Worm (Caenorhabditis elegans) whole organism, L2 larva: ENCODE measurements around the gene K01F9.2.

Experiments used
- C34F6.9 ChIP-seq: fragments of 150-350 bp; optimal IDR thresholded peaks from 2 replicates; lab custom pipeline; 2014; ENCODE audit warnings: missing biosample characterization, missing genetic modification characterization
- F13H6.1 ChIP-seq: sonication (generic microtip); optimal IDR thresholded peaks from 2 replicates; lab custom pipeline; 2016; ENCODE audit warnings: missing genetic modification characterization, missing compliant biosample characterization
- R02D3.7 ChIP-seq: fragments of 150-350 bp; optimal IDR thresholded peaks from 2 replicates; lab custom pipeline; 2014; ENCODE audit warnings: missing biosample characterization, missing genetic modification characterization
- Y55F3AM.14 ChIP-seq: fragments of 200-800 bp; sonication (Bioruptor generic); optimal IDR thresholded peaks from 2 replicates; lab custom pipeline; 2018; ENCODE audit warnings: mild to moderate bottlenecking, missing genetic modification characterization, missing compliant biosample characterization
- alr-1 ChIP-seq: fragments of 150-350 bp; optimal IDR thresholded peaks from 2 replicates; lab custom pipeline; 2014; ENCODE audit warnings: missing biosample characterization, missing genetic modification characterization
- aly-2 ChIP-seq: fragments of 150-350 bp; optimal IDR thresholded peaks from 2 replicates; lab custom pipeline; 2014; ENCODE audit warnings: missing biosample characterization, missing genetic modification characterization
- ama-1 ChIP-seq: fragments of 150-350 bp; optimal IDR thresholded peaks from 2 replicates; lab custom pipeline; 2018; ENCODE audit warnings: inconsistent platforms
- blmp-1 ChIP-seq: sonication (generic microtip); optimal IDR thresholded peaks from 2 replicates; lab custom pipeline; 2017; ENCODE audit warnings: missing genetic modification characterization, mild to moderate bottlenecking, missing compliant biosample characterization, antibody characterized with exemption, moderate library complexity; ENCODE audit not compliant: insufficient read depth
- ceh-16 ChIP-seq: fragments of 150-350 bp; optimal IDR thresholded peaks from 2 replicates; lab custom pipeline; 2014; ENCODE audit warnings: missing biosample characterization, missing genetic modification characterization
- ceh-82 ChIP-seq: fragments of 150-350 bp; optimal IDR thresholded peaks from 2 replicates; lab custom pipeline; 2014; ENCODE audit warnings: missing biosample characterization, missing genetic modification characterization
- crh-2 ChIP-seq: sonication (generic microtip); optimal IDR thresholded peaks from 2 replicates; lab custom pipeline; 2017; ENCODE audit warnings: missing biosample characterization, missing genetic modification characterization
- dmd-4 ChIP-seq: sonication (generic microtip); optimal IDR thresholded peaks from 2 replicates; lab custom pipeline; 2017; ENCODE audit warnings: missing biosample characterization, missing genetic modification characterization
- egl-27 ChIP-seq: sonication (generic microtip); optimal IDR thresholded peaks from 3 replicates; lab custom pipeline; 2017; ENCODE audit warnings: missing biosample characterization, missing genetic modification reagents, missing genetic modification characterization
- elt-1 ChIP-seq: fragments of 150-350 bp; optimal IDR thresholded peaks from 2 replicates; lab custom pipeline; 2014; ENCODE audit warnings: missing biosample characterization, missing genetic modification characterization
- elt-3 ChIP-seq: sonication (generic microtip); optimal IDR thresholded peaks from 2 replicates; lab custom pipeline; 2017; ENCODE audit warnings: missing biosample characterization, missing genetic modification characterization
- fos-1 ChIP-seq: fragments of 150-350 bp; optimal IDR thresholded peaks from 2 replicates; lab custom pipeline; 2014; ENCODE audit warnings: missing biosample characterization, missing genetic modification characterization
- gmeb-1 ChIP-seq: fragments of 150-350 bp; optimal IDR thresholded peaks from 2 replicates; lab custom pipeline; 2014; ENCODE audit warnings: missing biosample characterization, missing genetic modification characterization
- lin-11 ChIP-seq: fragments of 150-350 bp; sonication (generic microtip); optimal IDR thresholded peaks from 2 replicates; lab custom pipeline; 2014; ENCODE audit warnings: missing biosample characterization, missing genetic modification characterization, inconsistent platforms, mixed read lengths
- lin-13 ChIP-seq: fragments of 150-350 bp; optimal IDR thresholded peaks from 2 replicates; lab custom pipeline; 2014; ENCODE audit warnings: missing biosample characterization, missing genetic modification reagents, missing genetic modification characterization
- lin-39 ChIP-seq: fragments of 150-350 bp; optimal IDR thresholded peaks from 2 replicates; lab custom pipeline; 2014; ENCODE audit warnings: missing biosample characterization, missing genetic modification reagents, missing genetic modification characterization
- lsy-2 ChIP-seq, 2 experiments: fragments of 150-350 bp in 1 of 2; sonication (generic microtip) in 1 of 2; optimal IDR thresholded peaks; 2 replicates each; lab custom pipeline; 2014 to 2017; ENCODE audit warnings: missing biosample characterization in 2 of 2, missing genetic modification characterization in 2 of 2
- mab-5 ChIP-seq: fragments of 150-350 bp; optimal IDR thresholded peaks from 2 replicates; lab custom pipeline; 2014; ENCODE audit warnings: missing biosample characterization, missing genetic modification characterization
- mbf-1 ChIP-seq: sonication (generic microtip); optimal IDR thresholded peaks from 2 replicates; lab custom pipeline; 2017; ENCODE audit warnings: missing biosample characterization, missing genetic modification characterization
- mdl-1 ChIP-seq, 2 experiments: fragments of 150-350 bp in 1 of 2; sonication (generic microtip) in 1 of 2; optimal IDR thresholded peaks; 2 replicates each; lab custom pipeline; 2017; ENCODE audit warnings: missing biosample characterization in 2 of 2, missing genetic modification characterization in 2 of 2
- nhr-10 ChIP-seq: sonication (generic microtip); optimal IDR thresholded peaks from 2 replicates; lab custom pipeline; 2017; ENCODE audit warnings: missing biosample characterization, missing genetic modification characterization
- nhr-11 ChIP-seq: fragments of 150-350 bp; optimal IDR thresholded peaks from 2 replicates; lab custom pipeline; 2014; ENCODE audit warnings: missing biosample characterization, missing genetic modification characterization
- nhr-12 ChIP-seq: fragments of 150-350 bp; optimal IDR thresholded peaks from 2 replicates; lab custom pipeline; 2014; ENCODE audit warnings: missing biosample characterization, missing genetic modification characterization
- nhr-129 ChIP-seq: fragments of 150-350 bp; optimal IDR thresholded peaks from 2 replicates; lab custom pipeline; 2014; ENCODE audit warnings: missing biosample characterization, missing genetic modification characterization
- nhr-21 ChIP-seq: fragments of 150-350 bp; optimal IDR thresholded peaks from 2 replicates; lab custom pipeline; 2014; ENCODE audit warnings: missing biosample characterization, missing genetic modification characterization
- nhr-237 ChIP-seq: fragments of 150-350 bp; optimal IDR thresholded peaks from 2 replicates; lab custom pipeline; 2014; ENCODE audit warnings: missing biosample characterization, missing genetic modification characterization
- nhr-25 ChIP-seq: fragments of 150-350 bp; sonication (generic microtip); optimal IDR thresholded peaks from 3 replicates; lab custom pipeline; 2014; ENCODE audit warnings: missing biosample characterization, missing genetic modification characterization
- nhr-6 ChIP-seq: fragments of 150-350 bp; optimal IDR thresholded peaks from 2 replicates; lab custom pipeline; 2014; ENCODE audit warnings: missing biosample characterization, missing genetic modification characterization
- nhr-77 ChIP-seq: fragments of 150-350 bp; optimal IDR thresholded peaks from 2 replicates; lab custom pipeline; 2014; ENCODE audit warnings: missing biosample characterization, missing genetic modification characterization
- peb-1 ChIP-seq: fragments of 150-350 bp; optimal IDR thresholded peaks from 2 replicates; lab custom pipeline; 2014; ENCODE audit warnings: missing biosample characterization, missing genetic modification characterization
- sem-4 ChIP-seq: fragments of 150-350 bp; optimal IDR thresholded peaks from 2 replicates; lab custom pipeline; 2014; ENCODE audit warnings: missing biosample characterization, missing genetic modification reagents, missing genetic modification characterization
- skn-1 ChIP-seq: sonication (generic microtip); optimal IDR thresholded peaks from 2 replicates; lab custom pipeline; 2017; ENCODE audit warnings: missing biosample characterization, missing genetic modification characterization
- sma-3 ChIP-seq: sonication (generic microtip); optimal IDR thresholded peaks from 2 replicates; lab custom pipeline; 2016; ENCODE audit warnings: missing genetic modification reagents, missing genetic modification characterization, missing compliant biosample characterization
- sma-9 ChIP-seq, 2 experiments: fragments of 150-350 bp in 1 of 2; sonication (generic microtip) in 1 of 2; optimal IDR thresholded peaks; 2 replicates each; lab custom pipeline; 2014 to 2016; ENCODE audit warnings: missing genetic modification characterization in 2 of 2, mild to moderate bottlenecking in 1 of 2, missing biosample characterization in 1 of 2, missing compliant biosample characterization in 1 of 2, missing genetic modification reagents in 1 of 2, moderate library complexity in 1 of 2
- snpc-4 ChIP-seq: fragments of 150-350 bp; optimal IDR thresholded peaks from 2 replicates; lab custom pipeline; 2014; ENCODE audit warnings: missing biosample characterization, missing genetic modification characterization
- unc-39 ChIP-seq: fragments of 150-350 bp; optimal IDR thresholded peaks from 2 replicates; lab custom pipeline; 2014; ENCODE audit warnings: missing biosample characterization, missing genetic modification characterization
- unc-55 ChIP-seq: fragments of 150-350 bp; sonication (generic microtip); optimal IDR thresholded peaks from 3 replicates; lab custom pipeline; 2014; ENCODE audit warnings: missing biosample characterization, missing genetic modification reagents, missing genetic modification characterization
- unc-62 ChIP-seq: fragments of 150-350 bp; optimal IDR thresholded peaks from 2 replicates; lab custom pipeline; 2014; ENCODE audit warnings: missing biosample characterization, missing genetic modification reagents, missing genetic modification characterization
- zag-1 ChIP-seq: fragments of 150-350 bp; optimal IDR thresholded peaks from 2 replicates; lab custom pipeline; 2014; ENCODE audit warnings: missing biosample characterization, missing genetic modification characterization
- ztf-1 ChIP-seq: fragments of 200-800 bp; sonication (Bioruptor generic); conservative IDR thresholded peaks from 2 replicates; pipeline ENCODE4 v1.3.6; 2022; ENCODE audit warnings: missing genetic modification characterization, missing compliant biosample characterization
- ztf-11 ChIP-seq: sonication (generic microtip); optimal IDR thresholded peaks from 2 replicates; lab custom pipeline; 2017; ENCODE audit warnings: missing biosample characterization, missing genetic modification characterization
- ztf-4 ChIP-seq: fragments of 150-350 bp; optimal IDR thresholded peaks from 2 replicates; lab custom pipeline; 2014; ENCODE audit warnings: missing biosample characterization, missing genetic modification characterization

The K01F9.2 gene

ce11 chrIII:8887184-8887801 is 10.4 kb upstream of the K01F9.2 start, which contains the start of gene famh-136:
Gene famh-136 (plus strand): TSS chrIII:8887751.
- peak; percentile 80 for TF ChIP-seq unc-55 (GFP tag; lab: Kevin White, UChicago)
- TF ChIP-seq blmp-1 (tag; lab: Kevin White, UChicago) = peak; percentile 13
- TF ChIP-seq mbf-1 (tag; lab: Kevin White, UChicago) = no peak
- peak; percentile 77 for TF ChIP-seq nhr-25 (tag; lab: Kevin White, UChicago)
- TF ChIP-seq sma-9 (GFP tag; optimal IDR thresholded peaks at IDR 0.05; lab: Kevin White, UChicago) = peak; percentile 77
- TF ChIP-seq sma-9 (tag; optimal IDR thresholded peaks at IDR 0.05; lab: Kevin White, UChicago) = no peak
- TF ChIP-seq R02D3.7 (tag; lab: Kevin White, UChicago) = no peak
- TF ChIP-seq F13H6.1 = peak; percentile 66
- TF ChIP-seq zag-1 = peak; percentile 4
- TF ChIP-seq lsy-2 (tag; optimal IDR thresholded peaks at IDR 0.05; lab: Kevin White, UChicago) = peak; percentile 81 to 96
- TF ChIP-seq C34F6.9 (tag; lab: Kevin White, UChicago) = peak; percentile 95
- no peak for TF ChIP-seq lin-11
- peak; percentile 85 for TF ChIP-seq sem-4 (tag; lab: Kevin White, UChicago)
- no peak for TF ChIP-seq ztf-11 (tag; lab: Kevin White, UChicago)
- TF ChIP-seq gmeb-1 (tag; lab: Kevin White, UChicago) = peak; percentile 91
- no peak for TF ChIP-seq dmd-4 (tag; lab: Kevin White, UChicago)
- no peak for TF ChIP-seq lin-39 (tag; lab: Kevin White, UChicago)
- TF ChIP-seq mab-5 (tag; lab: Kevin White, UChicago) = peak; percentile 69
- peak; percentile 76 for TF ChIP-seq nhr-21 (tag; lab: Kevin White, UChicago)
- TF ChIP-seq crh-2 (tag; lab: Kevin White, UChicago) = peak; percentile 91
- TF ChIP-seq lin-13 (GFP tag; lab: Kevin White, UChicago) = peak; percentile 81
- no peak for TF ChIP-seq ceh-16
- TF ChIP-seq Y55F3AM.14 (GFP tag; lab: Kevin White, UChicago) = peak; percentile 90
- peak; percentile 66 for TF ChIP-seq ztf-4 (tag; lab: Kevin White, UChicago)
- peak; percentile 34 for TF ChIP-seq nhr-77 (tag; lab: Kevin White, UChicago)
- peak; percentile 72 for TF ChIP-seq nhr-6 (tag; lab: Kevin White, UChicago)
- no peak for TF ChIP-seq aly-2
- peak; percentile 87 for TF ChIP-seq fos-1 (tag; lab: Kevin White, UChicago)
- TF ChIP-seq skn-1 (tag; lab: Kevin White, UChicago) = peak; percentile 33
- peak; percentile 19 for TF ChIP-seq snpc-4 (tag; lab: Kevin White, UChicago)
- TF ChIP-seq sma-3 (GFP tag; lab: Kevin White, UChicago) = peak; percentile 87
- peak; percentile 39 for TF ChIP-seq ceh-82
- peak in 1 of 2 experiments; percentile 5 for TF ChIP-seq mdl-1 (tag; optimal IDR thresholded peaks at IDR 0.05; lab: Kevin White, UChicago)
- peak; percentile 88 for TF ChIP-seq nhr-129 (tag; lab: Kevin White, UChicago)
- peak; percentile 11 for TF ChIP-seq egl-27
- TF ChIP-seq, all 48 proteins: peak for 26

ce11 chrIII:8886309-8886708 is 9.4 kb upstream of the K01F9.2 start:
- peak; percentile 59 for TF ChIP-seq C34F6.9 (tag; lab: Kevin White, UChicago)
- TF ChIP-seq aly-2 = no peak
- TF ChIP-seq blmp-1 (tag; lab: Kevin White, UChicago) = no peak
- TF ChIP-seq mbf-1 (tag; lab: Kevin White, UChicago) = no peak
- TF ChIP-seq nhr-6 (tag; lab: Kevin White, UChicago) = no peak
- TF ChIP-seq mab-5 (tag; lab: Kevin White, UChicago) = no peak
- no peak for TF ChIP-seq ama-1 (lab: Kevin White, UChicago)
- no peak for TF ChIP-seq sma-9 (GFP tag; optimal IDR thresholded peaks at IDR 0.05; lab: Kevin White, UChicago)
- no peak for TF ChIP-seq sma-9 (tag; optimal IDR thresholded peaks at IDR 0.05; lab: Kevin White, UChicago)
- no peak for TF ChIP-seq sem-4 (tag; lab: Kevin White, UChicago)
- no peak for TF ChIP-seq ztf-1 (GFP tag; lab: Robert Waterston, UW)
- peak; percentile 35 for TF ChIP-seq egl-27
- TF ChIP-seq lsy-2 (tag; optimal IDR thresholded peaks at IDR 0.05; lab: Kevin White, UChicago) = peak in 1 of 2 experiments; percentile 57
- TF ChIP-seq elt-1 = no peak
- TF ChIP-seq nhr-11 (tag; lab: Kevin White, UChicago) = no peak
- TF ChIP-seq skn-1 (tag; lab: Kevin White, UChicago) = no peak
- TF ChIP-seq lin-39 (tag; lab: Kevin White, UChicago) = no peak
- peak; percentile 64 for TF ChIP-seq unc-55 (GFP tag; lab: Kevin White, UChicago)
- TF ChIP-seq zag-1 = peak; percentile 27
- TF ChIP-seq nhr-129 (tag; lab: Kevin White, UChicago) = peak; percentile 43
- no peak for TF ChIP-seq nhr-12 (tag; lab: Kevin White, UChicago)
- TF ChIP-seq dmd-4 (tag; lab: Kevin White, UChicago) = no peak
- no peak for TF ChIP-seq nhr-237 (tag; lab: Kevin White, UChicago)
- TF ChIP-seq lin-11 = no peak
- no peak for TF ChIP-seq alr-1
- no peak for TF ChIP-seq unc-39 (tag; lab: Kevin White, UChicago)
- TF ChIP-seq ztf-11 (tag; lab: Kevin White, UChicago) = no peak
- TF ChIP-seq crh-2 (tag; lab: Kevin White, UChicago) = peak; percentile 34
- TF ChIP-seq sma-3 (GFP tag; lab: Kevin White, UChicago) = no peak
- TF ChIP-seq fos-1 (tag; lab: Kevin White, UChicago) = no peak
- no peak for TF ChIP-seq ztf-4 (tag; lab: Kevin White, UChicago)
- TF ChIP-seq elt-3 = no peak
- no peak for TF ChIP-seq peb-1 (tag; lab: Kevin White, UChicago)
- TF ChIP-seq lin-13 (GFP tag; lab: Kevin White, UChicago) = no peak
- peak; percentile 22 for TF ChIP-seq F13H6.1
- TF ChIP-seq ceh-82 = no peak
- TF ChIP-seq unc-62 (GFP tag; lab: Kevin White, UChicago) = no peak
- no peak for TF ChIP-seq snpc-4 (tag; lab: Kevin White, UChicago)
- no peak for TF ChIP-seq nhr-10 (tag; lab: Kevin White, UChicago)
